Fruit fly (Drosophila melanogaster) whole organism, embryonic: ENCODE results near the gene Reepl1.

Experiments used
- Aef1 ChIP-seq: fragments of 200-800 bp; sonication (Bioruptor generic); IDR thresholded peaks from 3 replicates; pipeline ENCODE4 v1.3.6; 2022; ENCODE audit warnings: missing biosample characterization, missing genetic modification characterization
- Antp ChIP-seq: fragments of 200-800 bp; sonication (Bioruptor generic); optimal IDR thresholded peaks from 3 replicates; lab custom pipeline; 2016; ENCODE audit warnings: missing biosample characterization, missing genetic modification characterization
- Awh ChIP-seq: fragments of 200-800 bp; sonication (Bioruptor generic); IDR thresholded peaks from 2 replicates; pipeline ENCODE4, ENCODE4 v1.3.6; 2022; ENCODE audit warnings: missing biosample characterization, missing genetic modification characterization
- Bdp1 ChIP-seq: fragments of 200-800 bp; sonication (Bioruptor generic); optimal IDR thresholded peaks from 3 replicates; lab custom pipeline; 2016; ENCODE audit warnings: missing biosample characterization, missing genetic modification characterization
- Blimp-1 ChIP-seq: fragments of 200-800 bp; sonication (Bioruptor generic); optimal IDR thresholded peaks from 3 replicates; lab custom pipeline; 2018; ENCODE audit warnings: missing biosample characterization, missing genetic modification characterization, mild to moderate bottlenecking, moderate library complexity, missing genetic modification reagents
- C15 ChIP-seq: fragments of 200-800 bp; sonication (Bioruptor generic); IDR thresholded peaks from 3 replicates; pipeline ENCODE4 v1.3.6; 2022; ENCODE audit warnings: missing biosample characterization, missing genetic modification characterization
- CG10267 ChIP-seq: fragments of 200-800 bp; sonication (Bioruptor generic); optimal IDR thresholded peaks from 2 replicates; lab custom pipeline; 2018; ENCODE audit warnings: missing biosample characterization, mild to moderate bottlenecking, missing genetic modification characterization, moderate library complexity
- CG10959 ChIP-seq: fragments of 200-800 bp; sonication (Bioruptor generic); IDR thresholded peaks from 2 replicates; pipeline ENCODE4 v1.3.6; 2022; ENCODE audit warnings: missing biosample characterization, missing genetic modification characterization
- CG12236 ChIP-seq: fragments of 200-800 bp; sonication (Bioruptor generic); optimal IDR thresholded peaks from 2 replicates; lab custom pipeline; 2016; ENCODE audit warnings: missing biosample characterization, missing genetic modification characterization
- CG12299 ChIP-seq: fragments of 200-800 bp; sonication (Bioruptor generic); optimal IDR thresholded peaks from 2 replicates; lab custom pipeline; 2018; ENCODE audit warnings: missing biosample characterization, mild to moderate bottlenecking, missing genetic modification characterization
- CG13894 ChIP-seq: fragments of 200-800 bp; sonication (Bioruptor generic); optimal IDR thresholded peaks from 3 replicates; lab custom pipeline; 2018; ENCODE audit warnings: missing biosample characterization, mild to moderate bottlenecking, missing genetic modification characterization, moderate library complexity
- CG2678 ChIP-seq: fragments of 200-800 bp; sonication (Bioruptor generic); optimal IDR thresholded peaks from 3 replicates; lab custom pipeline; 2019; ENCODE audit warnings: missing biosample characterization, mild to moderate bottlenecking, missing genetic modification characterization, moderate library complexity
- CG3163 ChIP-seq: fragments of 200-800 bp; sonication (Bioruptor generic); optimal IDR thresholded peaks from 3 replicates; lab custom pipeline; 2016; ENCODE audit warnings: missing biosample characterization, missing genetic modification characterization
- CG32767 ChIP-seq: fragments of 200-800 bp; sonication (Bioruptor generic); IDR thresholded peaks from 2 replicates; pipeline ENCODE4 v1.3.6; 2022; ENCODE audit warnings: missing biosample characterization, missing genetic modification characterization
- CG4730 ChIP-seq: fragments of 200-800 bp; sonication (Bioruptor generic); IDR thresholded peaks from 2 replicates; pipeline ENCODE4 v1.3.6; 2022; ENCODE audit warnings: missing biosample characterization, missing genetic modification characterization
- CG6765 ChIP-seq: fragments of 200-800 bp; sonication (Bioruptor generic); optimal IDR thresholded peaks from 3 replicates; lab custom pipeline; 2017; ENCODE audit warnings: missing biosample characterization, mild to moderate bottlenecking, missing genetic modification characterization
- CG7271 ChIP-seq: fragments of 200-800 bp; sonication (Bioruptor generic); optimal IDR thresholded peaks from 2 replicates; lab custom pipeline; 2018; ENCODE audit warnings: missing biosample characterization, mild to moderate bottlenecking, missing genetic modification characterization, moderate library complexity
- CG7839 ChIP-seq: fragments of 200-800 bp; sonication (Bioruptor generic); optimal IDR thresholded peaks from 3 replicates; lab custom pipeline; 2018; ENCODE audit warnings: missing biosample characterization, mild to moderate bottlenecking, missing genetic modification characterization, moderate library complexity
- CG8944 ChIP-seq: fragments of 200-800 bp; sonication (Bioruptor generic); optimal IDR thresholded peaks from 3 replicates; lab custom pipeline; 2016; ENCODE audit warnings: missing biosample characterization, missing genetic modification characterization
- CoRest ChIP-seq: fragments of 200-800 bp; sonication (Bioruptor generic); optimal IDR thresholded peaks from 3 replicates; lab custom pipeline; 2018; ENCODE audit warnings: missing biosample characterization, mild to moderate bottlenecking, missing genetic modification characterization, moderate library complexity
- D19B ChIP-seq: fragments of 200-800 bp; sonication (Bioruptor generic); optimal IDR thresholded peaks from 2 replicates; lab custom pipeline; 2017; ENCODE audit warnings: missing biosample characterization, mild to moderate bottlenecking, missing genetic modification characterization
- Dbx ChIP-seq: fragments of 200-800 bp; sonication (Bioruptor generic); IDR thresholded peaks from 3 replicates; pipeline ENCODE4 v1.3.6; 2022; ENCODE audit warnings: missing biosample characterization, missing genetic modification characterization
- Dref ChIP-seq: fragments of 200-800 bp; sonication (Bioruptor generic); IDR thresholded peaks from 2 replicates; pipeline ENCODE4 v1.3.6; 2022; ENCODE audit warnings: missing biosample characterization, missing genetic modification characterization
- ERR ChIP-seq: fragments of 200-800 bp; sonication (Bioruptor generic); optimal IDR thresholded peaks from 2 replicates; lab custom pipeline; 2016; ENCODE audit warnings: missing biosample characterization, missing genetic modification characterization
- Gsc ChIP-seq: fragments of 200-800 bp; sonication (Bioruptor generic); IDR thresholded peaks from 2 replicates; pipeline ENCODE4 v1.3.6; 2022; ENCODE audit warnings: missing biosample characterization, missing genetic modification characterization
- H15 ChIP-seq: fragments of 200-800 bp; sonication (Bioruptor generic); IDR thresholded peaks from 3 replicates; pipeline ENCODE4 v1.3.6; 2022; ENCODE audit warnings: missing biosample characterization, missing genetic modification characterization
- Hey ChIP-seq: fragments of 200-800 bp; sonication (Bioruptor generic); optimal IDR thresholded peaks from 3 replicates; lab custom pipeline; 2018; ENCODE audit warnings: missing biosample characterization, mild to moderate bottlenecking, missing genetic modification characterization
- Hmx ChIP-seq: fragments of 200-800 bp; sonication (Bioruptor generic); optimal IDR thresholded peaks from 2 replicates; lab custom pipeline; 2016; ENCODE audit warnings: missing biosample characterization, missing genetic modification characterization
- MTF-1 ChIP-seq: fragments of 200-800 bp; sonication (Bioruptor generic); optimal IDR thresholded peaks from 2 replicates; lab custom pipeline; 2018; ENCODE audit warnings: missing biosample characterization, mild to moderate bottlenecking, missing genetic modification characterization, borderline replicate concordance
- Max ChIP-seq: fragments of 200-800 bp; sonication (Bioruptor generic); optimal IDR thresholded peaks from 2 replicates; lab custom pipeline; 2016; ENCODE audit warnings: missing biosample characterization, mild to moderate bottlenecking, missing genetic modification characterization
- Nf-YB ChIP-seq: fragments of 200-800 bp; sonication (Bioruptor generic); optimal IDR thresholded peaks from 3 replicates; lab custom pipeline; 2019; ENCODE audit warnings: missing biosample characterization, mild to moderate bottlenecking, missing genetic modification characterization, moderate library complexity
- Rx ChIP-seq: fragments of 200-800 bp; sonication (Bioruptor generic); IDR thresholded peaks from 2 replicates; pipeline ENCODE4 v1.3.6; 2022; ENCODE audit warnings: missing biosample characterization, missing genetic modification characterization
- Xbp1 ChIP-seq: fragments of 200-800 bp; sonication (Bioruptor generic); optimal IDR thresholded peaks from 3 replicates; lab custom pipeline; 2016; ENCODE audit warnings: missing biosample characterization, mild to moderate bottlenecking, missing genetic modification characterization
- Xrp1 ChIP-seq: fragments of 200-800 bp; sonication (Bioruptor generic); IDR thresholded peaks from 2 replicates; pipeline ENCODE4 v1.3.6; 2022; ENCODE audit warnings: missing biosample characterization, missing genetic modification characterization
- ac ChIP-seq: fragments of 200-800 bp; sonication (Bioruptor generic); optimal IDR thresholded peaks from 3 replicates; lab custom pipeline; 2017; ENCODE audit warnings: missing biosample characterization, mild to moderate bottlenecking, missing genetic modification characterization
- ci ChIP-seq: fragments of 200-800 bp; sonication (Bioruptor generic); IDR thresholded peaks from 3 replicates; pipeline ENCODE4 v1.3.6; 2022; ENCODE audit warnings: missing biosample characterization, missing genetic modification characterization
- croc ChIP-seq: fragments of 200-800 bp; sonication (Bioruptor generic); conservative IDR thresholded peaks from 3 replicates; pipeline ENCODE4 v1.3.6; 2022; ENCODE audit warnings: missing biosample characterization, missing genetic modification characterization
- dmrt11E ChIP-seq: fragments of 200-800 bp; sonication (Bioruptor generic); optimal IDR thresholded peaks from 3 replicates; lab custom pipeline; 2018; ENCODE audit warnings: missing biosample characterization, mild to moderate bottlenecking, missing genetic modification characterization, moderate library complexity
- dmrt99B ChIP-seq: fragments of 200-800 bp; sonication (Bioruptor generic); optimal IDR thresholded peaks from 2 replicates; lab custom pipeline; 2018; ENCODE audit warnings: missing biosample characterization, mild to moderate bottlenecking, missing genetic modification characterization, moderate library complexity
- fd64A ChIP-seq: fragments of 200-800 bp; sonication (Bioruptor generic); optimal IDR thresholded peaks from 3 replicates; lab custom pipeline; 2018; ENCODE audit warnings: missing biosample characterization, mild to moderate bottlenecking, missing genetic modification characterization
- gcm2 ChIP-seq: fragments of 200-800 bp; sonication (Bioruptor generic); optimal IDR thresholded peaks from 2 replicates; lab custom pipeline; 2016; ENCODE audit warnings: missing biosample characterization, missing genetic modification characterization
- grn ChIP-seq: fragments of 200-800 bp; sonication (Bioruptor generic); optimal IDR thresholded peaks from 3 replicates; lab custom pipeline; 2017; ENCODE audit warnings: missing biosample characterization, missing genetic modification characterization
- gro ChIP-seq: fragments of 200-800 bp; sonication (Bioruptor generic); optimal IDR thresholded peaks from 2 replicates; lab custom pipeline; 2016; ENCODE audit warnings: missing biosample characterization, missing genetic modification characterization
- jumu ChIP-seq: fragments of 200-800 bp; sonication (Bioruptor generic); optimal IDR thresholded peaks from 3 replicates; lab custom pipeline; 2016; ENCODE audit warnings: missing biosample characterization, missing genetic modification characterization
- lmd ChIP-seq: fragments of 200-800 bp; sonication (Bioruptor generic); IDR thresholded peaks from 2 replicates; pipeline ENCODE4 v1.3.6; 2022; ENCODE audit warnings: missing biosample characterization, missing genetic modification characterization
- mirr ChIP-seq: fragments of 200-800 bp; sonication (Bioruptor generic); optimal IDR thresholded peaks from 3 replicates; lab custom pipeline; 2018; ENCODE audit warnings: missing biosample characterization, mild to moderate bottlenecking, missing genetic modification characterization
- pho ChIP-seq: fragments of 200-800 bp; sonication (Bioruptor generic); optimal IDR thresholded peaks from 2 replicates; lab custom pipeline; 2016; ENCODE audit warnings: missing biosample characterization, missing genetic modification characterization
- sd ChIP-seq: fragments of 200-800 bp; sonication (Bioruptor generic); optimal IDR thresholded peaks from 3 replicates; lab custom pipeline; 2018; ENCODE audit warnings: missing biosample characterization, mild to moderate bottlenecking, missing genetic modification characterization, moderate library complexity
- sob ChIP-seq: fragments of 200-800 bp; sonication (Bioruptor generic); IDR thresholded peaks from 2 replicates; pipeline ENCODE4 v1.3.6; 2022; ENCODE audit warnings: missing biosample characterization, missing genetic modification characterization

The Reepl1 gene

dm6 chrX:11559728-11560724, 12.5 kb upstream of the Reepl1 start (continued):
- TF ChIP-seq MTF-1 (GFP tag; lab: Kevin White, UChicago) (no peak), CG6765 (GFP tag; lab: Kevin White, UChicago) (peak; percentile 82), lmd (GFP tag; lab: Robert Waterston, UW) (peak; percentile 75), CG10959 (GFP tag; lab: Robert Waterston, UW) (no peak), gcm2 (GFP tag; lab: Kevin White, UChicago) (no peak), ci (no peak), CG13894 (tag; lab: Kevin White, UChicago) (peak; percentile 70), ERR (GFP tag; lab: Kevin White, UChicago) (no peak), Rx (GFP tag; lab: Robert Waterston, UW) (no peak), Antp (GFP tag; lab: Kevin White, UChicago) (peak; percentile 33), CG10267 (tag; lab: Kevin White, UChicago) (peak; percentile 78), C15 (GFP tag; lab: Robert Waterston, UW) (no peak), Nf-YB (GFP tag; lab: Kevin White, UChicago) (peak; percentile 75), dmrt99B (tag; lab: Kevin White, UChicago) (peak; percentile 94), Bdp1 (peak; percentile 29), Hmx (GFP tag; lab: Kevin White, UChicago) (peak; percentile 29), ac (no peak), Dbx (peak; percentile 70; the same call in 2 of the 3 replicates), Xbp1 (GFP tag; lab: Kevin White, UChicago) (peak; percentile 77), dmrt11E (peak; percentile 23), CG2678 (tag; lab: Kevin White, UChicago) (peak; percentile 94), D19B (peak; percentile 62), Blimp-1 (GFP tag; lab: Kevin White, UChicago) (peak; percentile 76), H15 (GFP tag; lab: Robert Waterston, UW) (0 out of 3 replicates have a peak, but pooled peaks have one; percentile 26), Max (GFP tag; lab: Kevin White, UChicago) (peak; percentile 18), CG12299 (tag; lab: Kevin White, UChicago) (peak; percentile 58), croc (no peak; the same call in 2 of the 3 replicates), CG4730 (GFP tag; lab: Robert Waterston, UW) (peak; percentile 39; the same call in 1 of the 2 replicates), grn (no peak), pho (GFP tag; lab: Kevin White, UChicago) (peak; percentile 26), CG7839 (tag; lab: Kevin White, UChicago) (peak; percentile 93), jumu (GFP tag; lab: Kevin White, UChicago) (no peak), CG32767 (GFP tag; lab: Robert Waterston, UW) (peak; percentile 48; the same call in 1 of the 2 replicates), Awh (GFP tag; lab: Robert Waterston, UW) (peak; percentile 56; the same call in 1 of the 2 replicates), sob (GFP tag; lab: Robert Waterston, UW) (peak; percentile 70), CG3163 (GFP tag; lab: Kevin White, UChicago) (peak; percentile 11), fd64A (GFP tag; lab: Kevin White, UChicago) (peak; percentile 6), Gsc (GFP tag; lab: Robert Waterston, UW) (no peak), Hey (tag; lab: Kevin White, UChicago) (no peak), gro (no peak), Xrp1 (GFP tag; lab: Robert Waterston, UW) (peak; percentile 64; the same call in 1 of the 2 replicates), CG8944 (GFP tag; lab: Kevin White, UChicago) (peak; percentile 36), CG7271 (tag; lab: Kevin White, UChicago) (no peak), mirr (peak; percentile 13), Aef1 (GFP tag; lab: Robert Waterston, UW) (peak; percentile 39), Dref (GFP tag; lab: Robert Waterston, UW) (no peak), CG12236 (GFP tag; lab: Kevin White, UChicago) (no peak), sd (peak; percentile 61), CoRest (tag; lab: Kevin White, UChicago) (peak; percentile 94)
